Fruit fly (Drosophila melanogaster) whole organism, embryonic: ENCODE data around the gene CG12123.
A peak's percentile ranks its signal among the peaks of the same experiment; 100 is the strongest.

Source experiments
- Antp ChIP-seq: fragments of 200-800 bp; sonication (Bioruptor generic); optimal IDR thresholded peaks from 3 replicates; lab custom pipeline; 2016; ENCODE audit warnings: missing biosample characterization, missing genetic modification characterization
- CG1024 ChIP-seq: fragments of 200-800 bp; sonication (Bioruptor generic); IDR thresholded peaks from 2 replicates; pipeline ENCODE4 v1.3.6; 2022; ENCODE audit warnings: missing biosample characterization, missing genetic modification characterization
- CG10565 ChIP-seq: fragments of 200-800 bp; sonication (Bioruptor generic); optimal IDR thresholded peaks from 3 replicates; lab custom pipeline; 2016; ENCODE audit warnings: missing biosample characterization, mild to moderate bottlenecking, missing genetic modification characterization
- CG10959 ChIP-seq: fragments of 200-800 bp; sonication (Bioruptor generic); IDR thresholded peaks from 2 replicates; pipeline ENCODE4 v1.3.6; 2022; ENCODE audit warnings: missing biosample characterization, missing genetic modification characterization
- CG13775 ChIP-seq: fragments of 200-800 bp; sonication (Bioruptor generic); optimal IDR thresholded peaks from 3 replicates; lab custom pipeline; 2017; ENCODE audit warnings: missing biosample characterization, mild to moderate bottlenecking, missing genetic modification characterization
- CG14710 ChIP-seq: fragments of 200-800 bp; sonication (Bioruptor generic); optimal IDR thresholded peaks from 3 replicates; lab custom pipeline; 2019; ENCODE audit warnings: missing biosample characterization, mild to moderate bottlenecking, missing genetic modification characterization, moderate library complexity
- CG15073 ChIP-seq: fragments of 200-800 bp; sonication (Bioruptor generic); optimal IDR thresholded peaks from 2 replicates; lab custom pipeline; 2016; ENCODE audit warnings: missing biosample characterization, missing genetic modification characterization
- CG1602 ChIP-seq: fragments of 200-800 bp; sonication (Bioruptor generic); optimal IDR thresholded peaks from 3 replicates; lab custom pipeline; 2016; ENCODE audit warnings: missing biosample characterization, missing genetic modification characterization
- CG16863 ChIP-seq: fragments of 200-800 bp; sonication (Bioruptor generic); optimal IDR thresholded peaks from 3 replicates; lab custom pipeline; 2016; ENCODE audit warnings: missing biosample characterization, missing genetic modification characterization
- CG18262 ChIP-seq: fragments of 200-800 bp; optimal IDR thresholded peaks from 3 replicates; lab custom pipeline; 2019; ENCODE audit warnings: missing biosample characterization, mild to moderate bottlenecking, missing genetic modification characterization, moderate library complexity
- CG30403 ChIP-seq: fragments of 200-800 bp; sonication (Bioruptor generic); optimal IDR thresholded peaks from 3 replicates; lab custom pipeline; 2016; ENCODE audit warnings: missing biosample characterization, missing genetic modification characterization
- CG3163 ChIP-seq: fragments of 200-800 bp; sonication (Bioruptor generic); optimal IDR thresholded peaks from 3 replicates; lab custom pipeline; 2016; ENCODE audit warnings: missing biosample characterization, missing genetic modification characterization
- CG32532 ChIP-seq: fragments of 200-800 bp; sonication (Bioruptor generic); IDR thresholded peaks from 2 replicates; pipeline ENCODE4 v1.3.6; 2022; ENCODE audit warnings: missing biosample characterization, missing genetic modification characterization
- CG34224 ChIP-seq: fragments of 200-800 bp; sonication (Bioruptor generic); IDR thresholded peaks from 3 replicates; pipeline ENCODE4 v1.3.6; 2022; ENCODE audit warnings: missing biosample characterization, missing genetic modification characterization; ENCODE audit not compliant: partially characterized antibody
- CG4360 ChIP-seq: fragments of 200-800 bp; sonication (Bioruptor generic); IDR thresholded peaks from 2 replicates; pipeline ENCODE4 v1.3.6; 2022; ENCODE audit warnings: missing biosample characterization, missing genetic modification characterization
- CG6813 ChIP-seq: fragments of 200-800 bp; sonication (Bioruptor generic); optimal IDR thresholded peaks from 2 replicates; lab custom pipeline; 2017; ENCODE audit warnings: missing biosample characterization, missing genetic modification characterization, mild to moderate bottlenecking, moderate library complexity, missing genetic modification reagents
- CG7372 ChIP-seq: fragments of 200-800 bp; sonication (Bioruptor generic); IDR thresholded peaks from 2 replicates; pipeline ENCODE4 v1.3.6; 2022; ENCODE audit warnings: missing biosample characterization, missing genetic modification characterization
- CG9876 ChIP-seq: fragments of 200-800 bp; sonication (Bioruptor generic); optimal IDR thresholded peaks from 2 replicates; lab custom pipeline; 2016; ENCODE audit warnings: missing biosample characterization, missing genetic modification characterization
- CHES-1-like ChIP-seq: fragments of 200-800 bp; sonication (Bioruptor generic); optimal IDR thresholded peaks from 2 replicates; lab custom pipeline; 2016; ENCODE audit warnings: missing biosample characterization, missing genetic modification characterization
- Dek ChIP-seq: fragments of 200-800 bp; sonication (Bioruptor generic); optimal IDR thresholded peaks from 3 replicates; lab custom pipeline; 2019; ENCODE audit warnings: missing biosample characterization, mild to moderate bottlenecking, missing genetic modification characterization, moderate library complexity
- E2f1 ChIP-seq: fragments of 200-800 bp; sonication (Bioruptor generic); IDR thresholded peaks from 2 replicates; pipeline ENCODE4 v1.3.6; 2022; ENCODE audit warnings: missing biosample characterization, missing genetic modification characterization
- Hr51 ChIP-seq, 2 experiments: fragments of 200-800 bp; sonication (Bioruptor generic); optimal IDR thresholded peaks; 2 replicates in 1 of 2; 3 replicates in 1 of 2; lab custom pipeline; 2016 to 2018; ENCODE audit warnings: missing biosample characterization in 2 of 2, missing genetic modification characterization in 2 of 2, mild to moderate bottlenecking in 1 of 2, moderate library complexity in 1 of 2
- MBD-R2 ChIP-seq: fragments of 200-800 bp; sonication (Bioruptor generic); IDR thresholded peaks from 2 replicates; pipeline ENCODE4 v1.3.6; 2022; ENCODE audit warnings: missing biosample characterization, missing genetic modification characterization
- Med ChIP-seq: fragments of 200-800 bp; sonication (Bioruptor generic); peaks from one replicate; lab custom pipeline; 2016; ENCODE audit warnings: missing biosample characterization, missing genetic modification characterization, mild to moderate bottlenecking, inconsistent platforms, moderate library complexity
- Meics ChIP-seq: fragments of 200-800 bp; sonication (Bioruptor generic); optimal IDR thresholded peaks from 2 replicates; lab custom pipeline; 2017; ENCODE audit warnings: missing biosample characterization, mild to moderate bottlenecking, missing genetic modification characterization
- Myb ChIP-seq: fragments of 200-800 bp; sonication (Bioruptor generic); optimal IDR thresholded peaks from 2 replicates; lab custom pipeline; 2016; ENCODE audit warnings: missing biosample characterization, missing genetic modification characterization
- NK7.1 ChIP-seq: fragments of 200-800 bp; sonication (Bioruptor generic); optimal IDR thresholded peaks from 3 replicates; lab custom pipeline; 2016; ENCODE audit warnings: missing biosample characterization, missing genetic modification characterization
- Ptx1 ChIP-seq: fragments of 200-800 bp; sonication (Bioruptor generic); IDR thresholded peaks from 2 replicates; pipeline ENCODE4 v1.3.6; 2022; ENCODE audit warnings: missing biosample characterization, missing genetic modification characterization
- Rfx ChIP-seq: fragments of 200-800 bp; sonication (Bioruptor generic); IDR thresholded peaks from 2 replicates; pipeline ENCODE4 v1.3.6; 2022; ENCODE audit warnings: missing biosample characterization, missing genetic modification characterization
- Sox102F ChIP-seq: fragments of 200-800 bp; sonication (Bioruptor generic); optimal IDR thresholded peaks from 2 replicates; lab custom pipeline; 2018; ENCODE audit warnings: missing biosample characterization, mild to moderate bottlenecking, missing genetic modification characterization, moderate library complexity
- Stat92E ChIP-seq, 3 experiments: fragments of >200 bp in 2 of 3; fragments of 200-800 bp in 1 of 3; sonication (Bioruptor generic) in 1 of 3; optimal IDR thresholded peaks; 2 replicates each; lab custom pipeline; 2017 to 2019; ENCODE audit warnings: missing biosample characterization in 3 of 3, missing genetic modification characterization in 3 of 3, mild to moderate bottlenecking in 1 of 3, moderate library complexity in 1 of 3
- Tbp ChIP-seq: fragments of >200 bp; optimal IDR thresholded peaks from 2 replicates; lab custom pipeline; 2018; ENCODE audit warnings: missing biosample characterization, missing genetic modification characterization
- Vsx1 ChIP-seq: fragments of 200-800 bp; sonication (Bioruptor generic); optimal IDR thresholded peaks from 2 replicates; lab custom pipeline; 2017; ENCODE audit warnings: missing biosample characterization, mild to moderate bottlenecking, missing genetic modification characterization, missing genetic modification reagents
- Xrp1 ChIP-seq: fragments of 200-800 bp; sonication (Bioruptor generic); IDR thresholded peaks from 2 replicates; pipeline ENCODE4 v1.3.6; 2022; ENCODE audit warnings: missing biosample characterization, missing genetic modification characterization
- bab2 ChIP-seq: fragments of 200-800 bp; sonication (Bioruptor generic); optimal IDR thresholded peaks from 2 replicates; lab custom pipeline; 2016; ENCODE audit warnings: missing biosample characterization, missing genetic modification characterization
- chinmo ChIP-seq: fragments of 200-800 bp; sonication (Bioruptor generic); IDR thresholded peaks from 4 replicates; pipeline ENCODE4 v1.3.6; 2022; ENCODE audit warnings: missing biosample characterization, missing genetic modification characterization; ENCODE audit not compliant: partially characterized antibody
- crc ChIP-seq: fragments of 200-800 bp; sonication (Bioruptor generic); optimal IDR thresholded peaks from 2 replicates; lab custom pipeline; 2016; ENCODE audit warnings: missing biosample characterization, missing genetic modification characterization
- dpn ChIP-seq, 2 experiments: fragments of 200-800 bp; sonication (Bioruptor generic); optimal IDR thresholded peaks; 3 replicates each; lab custom pipeline; 2016; ENCODE audit warnings: missing biosample characterization in 2 of 2, missing genetic modification characterization in 2 of 2
- emc ChIP-seq: fragments of 200-800 bp; sonication (Bioruptor generic); optimal IDR thresholded peaks from 2 replicates; lab custom pipeline; 2016; ENCODE audit warnings: missing biosample characterization, missing genetic modification characterization
- jumu ChIP-seq: fragments of 200-800 bp; sonication (Bioruptor generic); optimal IDR thresholded peaks from 3 replicates; lab custom pipeline; 2016; ENCODE audit warnings: missing biosample characterization, missing genetic modification characterization
- ken ChIP-seq: fragments of 200-800 bp; sonication (Bioruptor generic); IDR thresholded peaks from 3 replicates; pipeline ENCODE4 v1.3.6; 2022; ENCODE audit warnings: missing biosample characterization, missing genetic modification characterization
- mirr ChIP-seq: fragments of 200-800 bp; sonication (Bioruptor generic); optimal IDR thresholded peaks from 3 replicates; lab custom pipeline; 2018; ENCODE audit warnings: missing biosample characterization, mild to moderate bottlenecking, missing genetic modification characterization
- nmo ChIP-seq: fragments of 200-800 bp; sonication (Bioruptor generic); optimal IDR thresholded peaks from 2 replicates; lab custom pipeline; 2018; ENCODE audit warnings: missing biosample characterization, mild to moderate bottlenecking, missing genetic modification characterization, moderate library complexity
- row ChIP-seq: fragments of 200-800 bp; sonication (Bioruptor generic); IDR thresholded peaks from 3 replicates; pipeline ENCODE4 v1.3.6; 2022; ENCODE audit warnings: missing biosample characterization, missing genetic modification characterization
- sens ChIP-seq: fragments of 200-800 bp; sonication (Bioruptor generic); peaks from one replicate; lab custom pipeline; 2016; ENCODE audit warnings: missing biosample characterization, missing genetic modification characterization
- seq ChIP-seq: fragments of 200-800 bp; sonication (Bioruptor generic); IDR thresholded peaks from 2 replicates; pipeline ENCODE4 v1.3.6; 2022; ENCODE audit warnings: missing biosample characterization, missing genetic modification characterization
- sqz ChIP-seq: fragments of 200-800 bp; sonication (Bioruptor generic); optimal IDR thresholded peaks from 3 replicates; lab custom pipeline; 2018; ENCODE audit warnings: missing biosample characterization, mild to moderate bottlenecking, missing genetic modification characterization
- unpg ChIP-seq: fragments of 200-800 bp; sonication (Bioruptor generic); optimal IDR thresholded peaks from 3 replicates; lab custom pipeline; 2018; ENCODE audit warnings: missing biosample characterization, mild to moderate bottlenecking, missing genetic modification characterization, moderate library complexity
- zfh2 ChIP-seq: fragments of 200-800 bp; sonication (Bioruptor generic); optimal IDR thresholded peaks from 2 replicates; lab custom pipeline; 2016; ENCODE audit warnings: missing biosample characterization, missing genetic modification characterization

CG12123 gene

DNA sequence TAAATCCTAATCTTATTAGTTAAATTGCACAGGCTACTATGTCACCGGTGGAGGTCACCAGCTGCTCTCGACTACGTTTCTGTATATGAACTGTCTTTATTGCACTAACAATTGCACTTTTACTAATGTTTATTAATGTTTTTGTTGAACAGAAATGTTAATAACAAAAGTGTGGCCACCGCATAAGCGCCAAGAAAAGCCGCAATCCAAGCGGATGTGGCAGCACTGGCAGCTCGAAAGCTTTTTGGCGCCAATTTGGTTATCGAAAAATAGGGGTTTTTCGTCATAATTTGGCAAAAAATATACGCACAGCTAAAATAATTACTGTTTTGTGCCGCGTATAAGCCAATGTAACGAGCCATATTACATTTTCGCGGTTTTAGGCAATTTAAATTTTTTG lies at the start of gene CG12123 (continued):
- TF ChIP-seq CG16863 (GFP tag; lab: Kevin White, UChicago) (no peak), Stat92E (GFP tag; optimal IDR thresholded peaks at IDR 0.05; lab: Kevin White, UChicago) (peak in 1 of 3 experiments; percentile 3), CG14710 (tag; lab: Kevin White, UChicago) (peak; percentile 95), zfh2 (no peak), MBD-R2 (GFP tag; lab: Robert Waterston, UW) (peak; percentile 61), ken (GFP tag; lab: Robert Waterston, UW) (no peak), jumu (GFP tag; lab: Kevin White, UChicago) (no peak), CG34224 (GFP tag; lab: Robert Waterston, UW) (no peak), crc (GFP tag; lab: Kevin White, UChicago) (no peak), CG1024 (GFP tag; lab: Robert Waterston, UW) (no peak)

DNA sequence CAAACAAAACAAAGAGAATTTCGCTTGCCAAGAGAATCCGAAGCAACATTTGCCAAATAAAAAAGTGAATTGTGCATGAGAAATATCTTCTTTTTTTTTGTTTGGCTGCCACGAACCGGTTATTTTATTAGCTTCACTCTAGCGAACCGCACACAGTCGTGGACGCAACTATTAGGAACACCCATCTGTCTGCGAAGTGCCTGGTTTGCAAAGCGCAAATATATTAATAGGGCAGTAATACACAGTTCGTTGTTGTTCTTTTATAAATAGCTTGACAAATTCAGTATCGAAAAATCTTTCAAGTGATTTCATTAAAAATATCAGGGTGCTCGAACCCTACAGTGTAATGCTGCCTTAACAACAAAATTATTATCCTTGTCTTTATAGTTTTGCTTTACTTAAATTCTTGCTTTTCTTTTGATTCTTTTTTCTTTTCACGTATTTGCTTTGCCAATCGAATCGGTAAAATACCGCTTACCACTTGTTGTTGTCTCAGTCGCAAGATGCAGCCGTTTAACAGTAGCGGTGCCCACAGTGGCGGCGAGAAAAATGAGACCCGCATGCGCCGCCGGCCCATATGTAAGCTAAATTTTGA lies 49.4 kb upstream of the CG12123 start:
- TF ChIP-seq Rfx (GFP tag; lab: Robert Waterston, UW) (peak; percentile 34; the same call in 1 of the 2 replicates), emc (GFP tag; lab: Kevin White, UChicago) (no peak), seq (GFP tag; lab: Robert Waterston, UW) (no peak), Xrp1 (GFP tag; lab: Robert Waterston, UW) (peak; percentile 31; the same call in 1 of the 2 replicates), E2f1 (GFP tag; lab: Robert Waterston, UW) (no peak), bab2 (GFP tag; lab: Kevin White, UChicago) (peak; percentile 39), Antp (GFP tag; lab: Kevin White, UChicago) (peak; percentile 44), Ptx1 (GFP tag; lab: Robert Waterston, UW) (peak; percentile 39; the same call in 1 of the 2 replicates), sens (GFP tag; lab: Kevin White, UChicago) (peak; percentile 83), Meics (GFP tag; lab: Kevin White, UChicago) (peak; percentile 13), CG15073 (GFP tag; lab: Kevin White, UChicago) (peak; percentile 98), mirr (GFP tag; lab: Kevin White, UChicago) (no peak), Dek (tag; lab: Kevin White, UChicago) (no peak), row (0 out of 3 replicates have a peak, but pooled peaks have one; percentile 32), CG16863 (GFP tag; lab: Kevin White, UChicago) (peak; percentile 34), Tbp (GFP tag; lab: Kevin White, UChicago) (no peak), unpg (GFP tag; lab: Kevin White, UChicago) (peak; percentile 17), NK7.1 (GFP tag; lab: Kevin White, UChicago) (no peak), CG7372 (no peak), sqz (GFP tag; lab: Kevin White, UChicago) (peak; percentile 13), CG32532 (peak; percentile 37; the same call in 1 of the 2 replicates), Hr51 (GFP tag; optimal IDR thresholded peaks at IDR 0.05; lab: Kevin White, UChicago) (peak in 1 of 2 experiments; percentile 46), CG4360 (GFP tag; lab: Robert Waterston, UW) (0 out of 2 replicates have a peak, but pooled peaks have one; percentile 12), CG30403 (GFP tag; lab: Kevin White, UChicago) (peak; percentile 47), Vsx1 (peak; percentile 41), Med (GFP tag; lab: Kevin White, UChicago) (peak; percentile 85), CG10959 (GFP tag; lab: Robert Waterston, UW) (no peak), CG3163 (no peak), Sox102F (GFP tag; lab: Kevin White, UChicago) (peak; percentile 30), chinmo (GFP tag; lab: Robert Waterston, UW) (0 out of 4 replicates have a peak, but pooled peaks have one; percentile 46), nmo (GFP tag; lab: Kevin White, UChicago) (peak; percentile 15), CG6813 (GFP tag; lab: Kevin White, UChicago) (no peak), CHES-1-like (GFP tag; lab: Kevin White, UChicago) (peak; percentile 28), CG1602 (GFP tag; lab: Kevin White, UChicago) (peak; percentile 6), CG9876 (GFP tag; lab: Kevin White, UChicago) (no peak), Myb (GFP tag; lab: Kevin White, UChicago) (peak; percentile 17), CG10565 (GFP tag; lab: Kevin White, UChicago) (no peak), CG13775 (peak; percentile 45), dpn (GFP tag; optimal IDR thresholded peaks at IDR 0.05; lab: Kevin White, UChicago) (peak; percentile 31 to 35), CG18262 (tag; lab: Kevin White, UChicago) (peak; percentile 30)
